Fruit fly (Drosophila melanogaster) whole organism, prepupa: ENCODE results near the gene alpha-Est4.

Source experiments
- Blimp-1 ChIP-seq: fragments of 200-800 bp; sonication (Bioruptor generic); optimal IDR thresholded peaks from 3 replicates; lab custom pipeline; 2017; ENCODE audit warnings: missing biosample characterization, missing genetic modification characterization, mild to moderate bottlenecking, moderate library complexity, missing genetic modification reagents
- CG10669 ChIP-seq: fragments of 200-800 bp; sonication (Bioruptor generic); optimal IDR thresholded peaks from 3 replicates; lab custom pipeline; 2018; ENCODE audit warnings: missing biosample characterization, mild to moderate bottlenecking, missing genetic modification characterization, moderate library complexity
- CG11762 ChIP-seq: fragments of 200-800 bp; sonication (Bioruptor generic); optimal IDR thresholded peaks from 3 replicates; lab custom pipeline; 2016; ENCODE audit warnings: missing biosample characterization, missing genetic modification characterization; ENCODE audit not compliant: insufficient read depth
- CG11902 ChIP-seq: fragments of 200-800 bp; sonication (Bioruptor generic); optimal IDR thresholded peaks from 3 replicates; lab custom pipeline; 2016; ENCODE audit warnings: missing biosample characterization, missing genetic modification characterization
- CG15336 ChIP-seq: fragments of 200-800 bp; sonication (Bioruptor generic); IDR thresholded peaks from 2 replicates; pipeline ENCODE4 v1.3.6; 2022; ENCODE audit warnings: missing biosample characterization, missing genetic modification characterization
- CG1621 ChIP-seq: fragments of 200-800 bp; sonication (Bioruptor generic); optimal IDR thresholded peaks from 3 replicates; lab custom pipeline; 2018; ENCODE audit warnings: missing biosample characterization, mild to moderate bottlenecking, missing genetic modification characterization
- CG16779 ChIP-seq: fragments of 200-800 bp; sonication (Bioruptor generic); optimal IDR thresholded peaks from 3 replicates; lab custom pipeline; 2017; ENCODE audit warnings: missing biosample characterization, mild to moderate bottlenecking, missing genetic modification characterization
- CG3032 ChIP-seq: fragments of 200-800 bp; optimal IDR thresholded peaks from 2 replicates; lab custom pipeline; 2019; ENCODE audit warnings: missing biosample characterization, mild to moderate bottlenecking, missing genetic modification characterization, moderate library complexity
- CG31627 ChIP-seq: fragments of 200-800 bp; sonication (Bioruptor generic); optimal IDR thresholded peaks from 3 replicates; lab custom pipeline; 2016; ENCODE audit warnings: missing biosample characterization, missing genetic modification characterization
- CG32006 ChIP-seq: fragments of 200-800 bp; sonication (Bioruptor generic); optimal IDR thresholded peaks from 3 replicates; lab custom pipeline; 2017; ENCODE audit warnings: missing biosample characterization, mild to moderate bottlenecking, missing genetic modification characterization
- CG34406 ChIP-seq: fragments of 200-800 bp; sonication (Bioruptor generic); optimal IDR thresholded peaks from 3 replicates; lab custom pipeline; 2016; ENCODE audit warnings: missing biosample characterization, missing genetic modification characterization
- CG3919 ChIP-seq: fragments of 200-800 bp; sonication (Bioruptor generic); optimal IDR thresholded peaks from 3 replicates; lab custom pipeline; 2016; ENCODE audit warnings: missing biosample characterization, missing genetic modification characterization
- CG4318 ChIP-seq: fragments of 200-800 bp; sonication (Bioruptor generic); optimal IDR thresholded peaks from 3 replicates; lab custom pipeline; 2017; ENCODE audit warnings: missing biosample characterization, mild to moderate bottlenecking, missing genetic modification characterization
- CG6163 ChIP-seq: fragments of 200-800 bp; sonication (Bioruptor generic); IDR thresholded peaks from 3 replicates; pipeline ENCODE4 v1.3.6; 2022; ENCODE audit warnings: missing biosample characterization, missing genetic modification characterization
- CG6854 ChIP-seq: fragments of 200-800 bp; sonication (Bioruptor generic); optimal IDR thresholded peaks from 2 replicates; lab custom pipeline; 2017; ENCODE audit warnings: missing biosample characterization, mild to moderate bottlenecking, missing genetic modification characterization
- CG8319 ChIP-seq: fragments of 200-800 bp; sonication (Bioruptor generic); optimal IDR thresholded peaks from 3 replicates; lab custom pipeline; 2016; ENCODE audit warnings: missing biosample characterization, missing genetic modification characterization
- CG8632 ChIP-seq: fragments of 200-800 bp; sonication (Bioruptor generic); optimal IDR thresholded peaks from 3 replicates; lab custom pipeline; 2016; ENCODE audit warnings: missing biosample characterization, missing genetic modification characterization
- Eip78C ChIP-seq: fragments of 200-800 bp; sonication (Bioruptor generic); peaks from one replicate; lab custom pipeline; 2016; ENCODE audit warnings: missing biosample characterization, missing genetic modification characterization
- Eip93F ChIP-seq: fragments of 200-800 bp; sonication (Bioruptor generic); optimal IDR thresholded peaks from 2 replicates; lab custom pipeline; 2016; ENCODE audit warnings: missing biosample characterization, mild to moderate bottlenecking, missing genetic modification characterization
- Ets96B ChIP-seq: fragments of 200-800 bp; optimal IDR thresholded peaks from 2 replicates; lab custom pipeline; 2019; ENCODE audit warnings: missing biosample characterization, mild to moderate bottlenecking, missing genetic modification characterization, moderate library complexity
- Gug ChIP-seq: fragments of 200-800 bp; sonication (Bioruptor generic); IDR thresholded peaks from 2 replicates; pipeline ENCODE4 v1.3.6; 2022; ENCODE audit warnings: missing biosample characterization, missing genetic modification characterization
- Hr38 ChIP-seq: sonication (Bioruptor generic); optimal IDR thresholded peaks from 2 replicates; lab custom pipeline; 2016; ENCODE audit warnings: missing biosample characterization, missing genetic modification characterization
- Met ChIP-seq: fragments of 200-800 bp; sonication (Bioruptor generic); optimal IDR thresholded peaks from 3 replicates; lab custom pipeline; 2016; ENCODE audit warnings: missing biosample characterization, missing genetic modification characterization
- OdsH ChIP-seq: fragments of 200-800 bp; sonication (Bioruptor generic); optimal IDR thresholded peaks from 3 replicates; lab custom pipeline; 2016; ENCODE audit warnings: missing biosample characterization, missing genetic modification characterization
- Smox ChIP-seq: fragments of 200-800 bp; sonication (Bioruptor generic); optimal IDR thresholded peaks from 3 replicates; lab custom pipeline; 2016; ENCODE audit warnings: missing biosample characterization, missing genetic modification characterization
- Sox102F ChIP-seq: fragments of 200-800 bp; sonication (Bioruptor generic); optimal IDR thresholded peaks from 2 replicates; lab custom pipeline; 2016; ENCODE audit warnings: missing biosample characterization, mild to moderate bottlenecking, missing genetic modification characterization
- Sox15 ChIP-seq: fragments of 200-800 bp; sonication (Bioruptor generic); optimal IDR thresholded peaks from 3 replicates; lab custom pipeline; 2016; ENCODE audit warnings: missing biosample characterization, missing genetic modification characterization
- acj6 ChIP-seq: fragments of 200-800 bp; sonication (Bioruptor generic); optimal IDR thresholded peaks from 3 replicates; lab custom pipeline; 2016; ENCODE audit warnings: missing biosample characterization, missing genetic modification characterization
- cyc ChIP-seq: fragments of 200-800 bp; sonication (Bioruptor generic); optimal IDR thresholded peaks from 3 replicates; lab custom pipeline; 2016; ENCODE audit warnings: missing biosample characterization, missing genetic modification characterization
- dac ChIP-seq: fragments of 200-800 bp; sonication (Bioruptor generic); optimal IDR thresholded peaks from 2 replicates; lab custom pipeline; 2017; ENCODE audit warnings: missing biosample characterization, mild to moderate bottlenecking, missing genetic modification characterization
- dsx ChIP-seq: fragments of 200-800 bp; optimal IDR thresholded peaks from 3 replicates; lab custom pipeline; 2019; ENCODE audit warnings: missing biosample characterization, mild to moderate bottlenecking, missing genetic modification characterization, moderate library complexity; ENCODE audit not compliant: poor library complexity, severe bottlenecking
- esn ChIP-seq: fragments of 200-800 bp; sonication (Bioruptor generic); optimal IDR thresholded peaks from 2 replicates; lab custom pipeline; 2016; ENCODE audit warnings: missing biosample characterization, mild to moderate bottlenecking, missing genetic modification characterization, moderate library complexity
- fd59A ChIP-seq: fragments of 200-800 bp; sonication (Bioruptor generic); optimal IDR thresholded peaks from 2 replicates; lab custom pipeline; 2017; ENCODE audit warnings: missing biosample characterization, mild to moderate bottlenecking, missing genetic modification characterization, missing genetic modification reagents
- fkh ChIP-seq: fragments of 200-800 bp; sonication (Bioruptor generic); optimal IDR thresholded peaks from 3 replicates; lab custom pipeline; 2017; ENCODE audit warnings: missing biosample characterization, mild to moderate bottlenecking, missing genetic modification characterization, moderate library complexity
- lz ChIP-seq: fragments of 200-800 bp; sonication (Bioruptor generic); optimal IDR thresholded peaks from 3 replicates; lab custom pipeline; 2016; ENCODE audit warnings: missing biosample characterization, missing genetic modification characterization
- spab ChIP-seq: fragments of 200-800 bp; sonication (Bioruptor generic); optimal IDR thresholded peaks from 2 replicates; lab custom pipeline; 2017; ENCODE audit warnings: missing biosample characterization, mild to moderate bottlenecking, missing genetic modification characterization, missing genetic modification reagents
- ss ChIP-seq, 2 experiments: fragments of 200-800 bp; sonication (Bioruptor generic); optimal IDR thresholded peaks; 2 replicates in 1 of 2; 3 replicates in 1 of 2; lab custom pipeline; 2017 to 2018; ENCODE audit warnings: mild to moderate bottlenecking in 2 of 2, missing biosample characterization in 2 of 2, missing genetic modification characterization in 2 of 2, moderate library complexity in 1 of 2
- svp ChIP-seq: fragments of 200-800 bp; sonication (Bioruptor generic); peaks from one replicate; lab custom pipeline; 2016; ENCODE audit warnings: missing biosample characterization, missing genetic modification characterization
- topi ChIP-seq: fragments of 200-800 bp; sonication (Bioruptor generic); optimal IDR thresholded peaks from 3 replicates; lab custom pipeline; 2016; ENCODE audit warnings: missing biosample characterization, missing genetic modification characterization
- vri ChIP-seq: fragments of 200-800 bp; sonication (Bioruptor generic); optimal IDR thresholded peaks from 3 replicates; lab custom pipeline; 2016; ENCODE audit warnings: missing biosample characterization, mild to moderate bottlenecking, missing genetic modification characterization

The alpha-Est4 gene

DNA sequence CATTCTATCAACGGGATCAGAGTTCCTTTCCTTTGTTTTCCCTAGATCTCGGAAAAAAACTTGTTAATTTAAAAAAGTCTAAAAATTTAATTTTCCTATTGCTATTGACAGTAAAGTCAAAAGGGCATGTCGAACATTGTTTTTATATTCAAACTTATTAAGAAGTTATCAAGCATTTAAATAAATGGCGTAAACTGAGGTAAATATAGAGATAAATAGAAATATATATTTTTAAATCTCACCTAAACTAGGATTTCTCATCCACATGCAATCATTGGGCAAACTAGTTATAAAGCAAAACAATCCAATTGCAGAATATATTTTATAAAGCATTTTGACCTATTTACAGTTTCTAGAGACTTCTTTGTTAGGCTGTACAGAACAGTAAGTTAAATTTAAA, 19.1 kb downstream of the alpha-Est4 start, which contains the start of gene Ubc84D:
Gene Ubc84D, minus strand, starts transcription at position 101 of the 400 bp plus-strand sequence.
- TF ChIP-seq spab (GFP tag; lab: Kevin White, UChicago) = no peak
- TF ChIP-seq CG34406 (GFP tag; lab: Kevin White, UChicago) = no peak
- no peak for TF ChIP-seq Eip78C (GFP tag; lab: Kevin White, UChicago)
- no peak for TF ChIP-seq dac (GFP tag; lab: Kevin White, UChicago)
- TF ChIP-seq Smox = no peak
- no peak for TF ChIP-seq CG16779

DNA sequence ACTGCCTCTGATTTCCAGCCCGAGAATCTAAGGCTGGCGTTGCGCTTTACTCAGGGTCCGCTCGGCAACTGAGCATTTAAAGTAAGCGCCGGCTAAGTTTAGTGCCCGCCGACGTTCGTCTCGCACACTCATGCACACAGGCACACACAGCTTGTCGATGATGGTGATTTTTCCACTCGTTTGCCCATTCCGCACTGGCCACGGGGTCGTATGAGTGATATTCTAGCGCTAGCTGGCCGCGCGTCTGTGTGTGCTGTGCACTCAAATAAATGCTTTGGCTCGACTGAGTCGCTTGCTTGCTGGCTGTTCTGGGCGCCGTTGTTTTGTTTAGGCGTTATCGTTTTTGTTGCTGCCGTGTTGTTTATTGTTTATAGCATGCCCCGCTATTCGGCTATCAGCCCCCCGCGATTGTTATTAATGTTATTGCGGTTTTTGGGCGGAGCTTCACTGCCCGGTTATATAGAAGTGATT, 22.8 kb downstream of the alpha-Est4 start, which contains the start of gene alpha-Est8:
Gene alpha-Est8, minus strand, starts transcription at position 72 of the 471 bp plus-strand sequence.
- TF ChIP-seq CG15336 (GFP tag; lab: Robert Waterston, UW) = no peak
- peak; percentile 11 for TF ChIP-seq vri (GFP tag; lab: Kevin White, UChicago)
- TF ChIP-seq Smox = no peak
- peak; percentile 76 for TF ChIP-seq svp
- no peak for TF ChIP-seq acj6 (GFP tag; lab: Kevin White, UChicago)
- peak; percentile 31 for TF ChIP-seq fkh
- TF ChIP-seq Gug (GFP tag; lab: Robert Waterston, UW) = no peak

DNA sequence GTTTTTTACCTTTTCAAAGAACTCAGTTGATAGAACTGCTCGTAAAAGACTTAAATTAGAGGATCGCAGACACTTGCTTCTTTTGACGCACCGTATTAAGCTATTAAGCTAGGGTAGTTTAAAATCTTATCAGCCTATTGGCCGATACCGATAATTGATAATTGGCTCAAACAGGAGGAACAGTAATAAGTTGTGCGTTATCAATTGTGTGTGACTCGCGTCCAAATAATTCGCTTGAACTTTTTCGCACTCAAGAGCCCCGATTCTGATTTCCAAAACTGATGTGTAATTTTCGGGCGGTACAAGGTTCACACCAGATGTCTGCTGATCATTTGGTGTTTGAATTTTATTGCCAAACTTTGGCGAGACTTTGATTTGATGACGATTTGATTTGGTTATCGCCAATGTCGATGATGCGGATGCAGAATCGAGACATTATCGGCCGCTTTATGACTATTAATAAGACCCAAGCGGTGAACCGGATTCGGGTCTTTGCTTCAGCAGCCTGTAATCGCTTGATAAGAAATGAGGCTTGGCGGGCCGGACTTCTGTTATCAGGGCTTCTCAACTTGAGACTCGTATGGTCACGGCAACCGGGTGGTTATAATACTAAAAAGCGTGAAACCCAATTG, 24.1 kb downstream of the alpha-Est4 start:
- peak; percentile 99 for TF ChIP-seq svp
- TF ChIP-seq esn (GFP tag; lab: Kevin White, UChicago) = no peak

DNA sequence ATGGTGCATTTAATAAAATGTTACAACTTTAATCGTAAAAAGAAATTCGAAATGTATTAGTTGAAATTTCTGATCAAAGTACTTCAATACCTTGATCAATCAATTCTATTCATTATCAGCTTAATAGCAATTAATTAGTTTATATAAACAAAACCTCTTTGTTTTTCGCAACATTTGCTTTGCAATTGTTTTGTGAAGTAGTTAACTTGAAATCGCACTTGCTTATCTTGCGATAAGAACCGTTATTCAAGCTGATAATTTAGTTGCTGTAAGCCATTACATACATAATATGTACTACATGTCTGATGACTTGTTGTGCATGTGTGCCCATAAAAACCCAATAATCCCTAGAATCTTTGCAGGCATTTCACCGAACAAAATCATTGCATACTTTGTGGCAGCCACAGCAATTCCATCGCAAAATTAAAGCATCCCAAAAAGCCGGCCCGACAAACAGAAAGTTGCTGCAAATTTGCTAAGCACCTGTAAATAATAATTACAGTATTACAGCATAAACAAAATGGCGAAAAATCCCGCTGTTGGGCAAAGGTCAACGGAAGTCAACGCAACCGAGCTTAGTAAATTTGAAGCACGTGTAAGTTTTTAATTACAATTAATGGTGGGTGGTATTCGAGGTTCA, 30.1 kb downstream of the alpha-Est4 start:
- TF ChIP-seq Blimp-1 (GFP tag; lab: Kevin White, UChicago) (no peak), Hr38 (no peak), CG11762 (no peak), fd59A (GFP tag; lab: Kevin White, UChicago) (no peak), svp (peak; percentile 83), CG3032 (tag; lab: Kevin White, UChicago) (no peak), vri (GFP tag; lab: Kevin White, UChicago) (peak; percentile 69), fkh (peak; percentile 5), CG31627 (GFP tag; lab: Kevin White, UChicago) (no peak), Sox15 (no peak), Gug (GFP tag; lab: Robert Waterston, UW) (no peak), Eip93F (GFP tag; lab: Kevin White, UChicago) (no peak), Met (GFP tag; lab: Kevin White, UChicago) (no peak), ss (GFP tag; optimal IDR thresholded peaks at IDR 0.05; lab: Kevin White, UChicago) (no peak), Eip78C (GFP tag; lab: Kevin White, UChicago) (peak; percentile 67)

DNA sequence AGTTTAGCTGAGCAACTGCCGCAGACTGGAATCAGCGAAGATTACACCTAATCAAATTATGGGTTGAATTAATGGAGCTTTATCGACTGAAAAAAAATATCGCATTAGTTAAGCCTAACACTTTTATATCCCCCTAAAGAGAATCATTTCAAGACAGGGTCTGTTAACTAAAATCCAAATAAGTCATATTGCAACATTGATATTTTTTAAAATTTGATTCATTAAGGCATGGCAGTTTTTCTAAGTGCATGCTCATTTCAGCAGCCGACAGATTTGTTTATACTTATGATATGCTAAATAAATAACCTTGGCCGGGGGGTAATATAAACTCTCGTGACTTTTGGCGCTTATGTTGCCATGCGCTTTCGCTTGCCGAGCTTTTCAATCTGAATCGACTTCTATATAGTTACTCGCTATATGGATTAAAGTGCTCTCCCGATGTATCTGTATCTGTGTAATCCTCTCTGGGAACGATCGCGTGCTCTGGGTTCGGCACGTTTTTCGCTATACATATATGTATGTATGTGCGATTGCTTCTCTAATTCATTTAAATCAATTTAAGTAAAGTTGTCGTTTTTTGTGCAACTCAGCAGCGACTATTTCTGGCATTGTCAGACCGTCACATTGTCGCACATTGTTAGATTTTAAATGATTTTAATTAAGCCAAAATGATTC, 32.0 kb downstream of the alpha-Est4 start:
- no peak for TF ChIP-seq CG16779
- TF ChIP-seq CG1621 = no peak
- peak; percentile 27 for TF ChIP-seq OdsH (GFP tag; lab: Kevin White, UChicago)
- no peak for TF ChIP-seq CG11902
- no peak for TF ChIP-seq Ets96B
- TF ChIP-seq CG32006 (GFP tag; lab: Kevin White, UChicago) = peak; percentile 60
- TF ChIP-seq spab (GFP tag; lab: Kevin White, UChicago) = no peak
- peak; percentile 1 for TF ChIP-seq Sox102F (GFP tag; lab: Kevin White, UChicago)
- TF ChIP-seq CG4318 (GFP tag; lab: Kevin White, UChicago) = no peak
- TF ChIP-seq CG3919 = peak; percentile 26
- peak; percentile 15 for TF ChIP-seq cyc (GFP tag; lab: Kevin White, UChicago)
- no peak for TF ChIP-seq topi (GFP tag; lab: Kevin White, UChicago)
- no peak for TF ChIP-seq CG8632 (GFP tag; lab: Kevin White, UChicago)
- no peak for TF ChIP-seq dsx (GFP tag; lab: Kevin White, UChicago)
- no peak for TF ChIP-seq CG8319 (GFP tag; lab: Kevin White, UChicago)
- TF ChIP-seq ss (GFP tag; optimal IDR thresholded peaks at IDR 0.05; lab: Kevin White, UChicago) = no peak
- no peak for TF ChIP-seq CG10669 (GFP tag; lab: Kevin White, UChicago)
- no peak for TF ChIP-seq CG6854 (GFP tag; lab: Kevin White, UChicago)
- TF ChIP-seq CG6163 (GFP tag; lab: Robert Waterston, UW) = 0 out of 3 replicates have a peak, but pooled peaks have one; percentile 53
- TF ChIP-seq lz = peak; percentile 13
- peak; percentile 17 for TF ChIP-seq svp
- TF ChIP-seq vri (GFP tag; lab: Kevin White, UChicago) = peak; percentile 26
- TF ChIP-seq CG15336 (GFP tag; lab: Robert Waterston, UW) = peak; percentile 51
